Worm (Caenorhabditis elegans): ENCODE results near the gene cutl-15.

Gene cutl-15

ce11 chrII:8895895-8896294 lies 51.6 kb downstream of the cutl-15 start:
- TF ChIP-seq dve-1 (tag; optimal IDR thresholded peaks at IDR 0.05; ENCODE audit: insufficient read depth), result peak; percentile 36
- TF ChIP-seq R02D3.7 (tag; optimal IDR thresholded peaks at IDR 0.05), result no peak
- TF ChIP-seq pqm-1 (tag; optimal IDR thresholded peaks at IDR 0.05), result peak; percentile 9
- TF ChIP-seq aha-1 (tag), result peak; percentile 75
- TF ChIP-seq F49E8.2 (tag; optimal IDR thresholded peaks at IDR 0.05; ENCODE audit: borderline replicate concordance), result no peak

- TF ChIP-seq Y5F2A.4 (GFP tag; optimal IDR thresholded peaks at IDR 0.05) (no peak), ztf-11 (tag; optimal IDR thresholded peaks at IDR 0.05) (no peak)
These were observed 52.1 kb downstream of the cutl-15 start for ce11 chrII:8895398-8895797.

All from whole organism, L4 larva.